Fruit fly (Drosophila melanogaster): Measurements from ENCODE around the gene mtSSB.

Gene mtSSB

dm6 chr3R:16236713-16237641 lies 31.9 kb upstream of the mtSSB start (continued):
- TF ChIP-seq Chrac-16 (GFP tag; optimal IDR thresholded peaks at IDR 0.05), result peak; percentile 97
- TF ChIP-seq E2f2 (GFP tag; IDR thresholded peaks at IDR 0.05), result no peak
- TF ChIP-seq lmd (GFP tag; IDR thresholded peaks at IDR 0.05), result no peak
- peak; percentile 66 for TF ChIP-seq CG3995 (GFP tag; optimal IDR thresholded peaks at IDR 0.05)
- TF ChIP-seq gcm (GFP tag; optimal IDR thresholded peaks at IDR 0.05), result peak; percentile 98
- peak; percentile 99 for TF ChIP-seq abd-A (tag; optimal IDR thresholded peaks at IDR 0.05)
- no peak for TF ChIP-seq dimm (GFP tag; IDR thresholded peaks at IDR 0.05)
- no peak for TF ChIP-seq Rx (GFP tag; IDR thresholded peaks at IDR 0.05)
- TF ChIP-seq chif (GFP tag; optimal IDR thresholded peaks at IDR 0.05), result peak; percentile 62 to 81
- peak in 1 of 2 experiments; percentile 65 for TF ChIP-seq crp (GFP tag; optimal IDR thresholded peaks at IDR 0.05)
- peak; percentile 98 for TF ChIP-seq CG12659 (GFP tag; optimal IDR thresholded peaks at IDR 0.05)
- peak; percentile 97 for TF ChIP-seq CG10543 (GFP tag; optimal IDR thresholded peaks at IDR 0.05)
- TF ChIP-seq Atf-2 (GFP tag; optimal IDR thresholded peaks at IDR 0.05), result peak; percentile 62
- peak in 1 of 3 experiments; percentile 97 for TF ChIP-seq lola (GFP tag; optimal IDR thresholded peaks at IDR 0.05)
- no peak for TF ChIP-seq chinmo (GFP tag; IDR thresholded peaks at IDR 0.05; ENCODE audit: partially characterized antibody)
- TF ChIP-seq Sry-δ (GFP tag; optimal IDR thresholded peaks at IDR 0.05), result no peak
- TF ChIP-seq zfh2 (GFP tag; optimal IDR thresholded peaks at IDR 0.05), result peak; percentile 84
- TF ChIP-seq Dp (GFP tag; optimal IDR thresholded peaks at IDR 0.05), result peak; percentile 6
- TF ChIP-seq nerfin-1 (tag; optimal IDR thresholded peaks at IDR 0.05), result peak; percentile 96
- TF ChIP-seq slp2 (GFP tag; optimal IDR thresholded peaks at IDR 0.05), result peak; percentile 57
- no peak for TF ChIP-seq CG7372 (GFP tag; IDR thresholded peaks at IDR 0.05)
- no peak for TF ChIP-seq usp (GFP tag; optimal IDR thresholded peaks at IDR 0.05)
- peak; percentile 92 for TF ChIP-seq D19B (GFP tag; optimal IDR thresholded peaks at IDR 0.05)
- TF ChIP-seq lilli (GFP tag; optimal IDR thresholded peaks at IDR 0.05), result peak; percentile 94
- TF ChIP-seq CoRest (tag; optimal IDR thresholded peaks at IDR 0.05), result peak; percentile 99
- TF ChIP-seq gfzf (GFP tag; optimal IDR thresholded peaks at IDR 0.05), result peak; percentile 3
- TF ChIP-seq BtbVII (GFP tag; optimal IDR thresholded peaks at IDR 0.05), result peak; percentile 98
- no peak for TF ChIP-seq gt (GFP tag; IDR thresholded peaks at IDR 0.05)
- TF ChIP-seq Six4 (GFP tag; optimal IDR thresholded peaks at IDR 0.05), result peak; percentile 97
- peak; percentile 48 for TF ChIP-seq emc (GFP tag; optimal IDR thresholded peaks at IDR 0.05)
- TF ChIP-seq tna (GFP tag; IDR thresholded peaks at IDR 0.05; ENCODE audit: partially characterized antibody), result no peak
- no peak for TF ChIP-seq CG15479 (GFP tag; optimal IDR thresholded peaks at IDR 0.05)
- no peak for TF ChIP-seq HLH3B (GFP tag; IDR thresholded peaks at IDR 0.05)
- peak; percentile 97 for TF ChIP-seq D19A (tag; optimal IDR thresholded peaks at IDR 0.05)
- TF ChIP-seq CG9215 (GFP tag; IDR thresholded peaks at IDR 0.05), result no peak
- TF ChIP-seq CG1647 (GFP tag; optimal IDR thresholded peaks at IDR 0.05), result peak; percentile 82
- TF ChIP-seq CG17385 (GFP tag; optimal IDR thresholded peaks at IDR 0.05), result peak; percentile 97
- peak; percentile 99 for TF ChIP-seq unpg (GFP tag; optimal IDR thresholded peaks at IDR 0.05)
- TF ChIP-seq CG11247 (GFP tag; IDR thresholded peaks at IDR 0.05), result no peak
- peak; percentile 35 for TF ChIP-seq sima (GFP tag; optimal IDR thresholded peaks at IDR 0.05)
- peak; percentile 95 for TF ChIP-seq CG12155 (GFP tag; optimal IDR thresholded peaks at IDR 0.05)
- TF ChIP-seq Spps (tag; optimal IDR thresholded peaks at IDR 0.05), result peak; percentile 97
- TF ChIP-seq Sin3A (optimal IDR thresholded peaks at IDR 0.05), result no peak
- TF ChIP-seq CG31441 (GFP tag; IDR thresholded peaks at IDR 0.05), result no peak
- peak; percentile 97 for TF ChIP-seq CG14710 (tag; optimal IDR thresholded peaks at IDR 0.05)
- TF ChIP-seq CG14860 (GFP tag; IDR thresholded peaks at IDR 0.05; ENCODE audit: partially characterized antibody), result no peak
- peak; percentile 98 for TF ChIP-seq ind (GFP tag; optimal IDR thresholded peaks at IDR 0.05)
- peak; percentile 81 for TF ChIP-seq ash1 (GFP tag; optimal IDR thresholded peaks at IDR 0.05)
- peak; percentile 99 for TF ChIP-seq CG15269 (tag; optimal IDR thresholded peaks at IDR 0.05)

Measured in whole organism, embryonic.